Worm (Caenorhabditis elegans) whole organism, mixed stage, embryonic: ENCODE results near the gene F07F6.1.

Experiments used
- M03D4.4 ChIP-seq: sonication (generic microtip); optimal IDR thresholded peaks from 2 replicates; lab custom pipeline; 2017; ENCODE audit warnings: mild to moderate bottlenecking, missing genetic modification characterization, missing compliant biosample characterization
- bed-3 ChIP-seq: fragments of 200-800 bp; sonication (Bioruptor generic); optimal IDR thresholded peaks from 3 replicates; lab custom pipeline; 2018; ENCODE audit warnings: mild to moderate bottlenecking, missing genetic modification characterization, moderate library complexity, missing compliant biosample characterization
- blmp-1 ChIP-seq: fragments of 150-350 bp; optimal IDR thresholded peaks from 2 replicates; lab custom pipeline; 2014; ENCODE audit warnings: missing biosample characterization, missing genetic modification characterization
- ceh-39 ChIP-seq: fragments of 150-350 bp; optimal IDR thresholded peaks from 2 replicates; lab custom pipeline; 2014; ENCODE audit warnings: missing biosample characterization, missing genetic modification characterization
- ceh-43 ChIP-seq: fragments of 200-800 bp; sonication (Bioruptor generic); optimal IDR thresholded peaks from 2 replicates; lab custom pipeline; 2018; ENCODE audit warnings: mild to moderate bottlenecking, missing genetic modification characterization, moderate library complexity, missing compliant biosample characterization
- ceh-83 ChIP-seq: fragments of 200-800 bp; sonication (Bioruptor generic); optimal IDR thresholded peaks from 2 replicates; lab custom pipeline; 2018; ENCODE audit warnings: mild to moderate bottlenecking, missing genetic modification characterization, missing compliant biosample characterization
- ces-1 ChIP-seq: fragments of 150-350 bp; optimal IDR thresholded peaks from 2 replicates; lab custom pipeline; 2014; ENCODE audit warnings: missing biosample characterization, missing genetic modification reagents, missing genetic modification characterization
- cnd-1 ChIP-seq: fragments of 200-800 bp; sonication (Bioruptor generic); optimal IDR thresholded peaks from 2 replicates; lab custom pipeline; 2018; ENCODE audit warnings: mild to moderate bottlenecking, missing genetic modification characterization, missing compliant biosample characterization
- drap-1 ChIP-seq: fragments of 200-800 bp; sonication (Bioruptor generic); optimal IDR thresholded peaks from 3 replicates; lab custom pipeline; 2018; ENCODE audit warnings: mild to moderate bottlenecking, missing genetic modification characterization, missing compliant biosample characterization
- elt-1 ChIP-seq: sonication (generic microtip); optimal IDR thresholded peaks from 2 replicates; lab custom pipeline; 2017; ENCODE audit warnings: missing genetic modification characterization, mild to moderate bottlenecking, missing compliant biosample characterization, antibody characterized with exemption, moderate library complexity, borderline replicate concordance; ENCODE audit not compliant: insufficient read depth
- elt-3 ChIP-seq: fragments of 150-350 bp; optimal IDR thresholded peaks from 2 replicates; lab custom pipeline; 2014; ENCODE audit warnings: missing biosample characterization, missing genetic modification characterization
- flh-1 ChIP-seq: fragments of 200-800 bp; sonication (Bioruptor generic); optimal IDR thresholded peaks from 2 replicates; lab custom pipeline; 2018; ENCODE audit warnings: mild to moderate bottlenecking, missing genetic modification characterization, moderate library complexity, missing compliant biosample characterization
- ham-2 ChIP-seq: fragments of 200-800 bp; sonication (Bioruptor generic); optimal IDR thresholded peaks from 2 replicates; lab custom pipeline; 2018; ENCODE audit warnings: mild to moderate bottlenecking, missing genetic modification characterization, missing compliant biosample characterization
- hlh-1 ChIP-seq: fragments of 150-350 bp; optimal IDR thresholded peaks from 2 replicates; lab custom pipeline; 2014; ENCODE audit warnings: missing biosample characterization, missing genetic modification reagents, missing genetic modification characterization
- lin-13 ChIP-seq: fragments of 150-350 bp; optimal IDR thresholded peaks from 2 replicates; lab custom pipeline; 2014; ENCODE audit warnings: missing biosample characterization, missing genetic modification characterization
- lin-32 ChIP-seq: fragments of 200-800 bp; sonication (Bioruptor generic); optimal IDR thresholded peaks from 2 replicates; lab custom pipeline; 2018; ENCODE audit warnings: mild to moderate bottlenecking, missing genetic modification characterization, missing compliant biosample characterization
- lsy-2 ChIP-seq: fragments of 150-350 bp; optimal IDR thresholded peaks from 2 replicates; lab custom pipeline; 2014; ENCODE audit warnings: missing biosample characterization, missing genetic modification characterization
- mab-5 ChIP-seq: fragments of 150-350 bp; optimal IDR thresholded peaks from 2 replicates; lab custom pipeline; 2014; ENCODE audit warnings: missing biosample characterization, missing genetic modification characterization
- mep-1 ChIP-seq: fragments of 150-350 bp; optimal IDR thresholded peaks from 2 replicates; lab custom pipeline; 2017; ENCODE audit warnings: missing biosample characterization, missing genetic modification reagents, missing genetic modification characterization, inconsistent platforms
- mls-2 ChIP-seq: sonication (generic microtip); optimal IDR thresholded peaks from 2 replicates; lab custom pipeline; 2016; ENCODE audit warnings: mild to moderate bottlenecking, missing genetic modification characterization, moderate library complexity, missing compliant biosample characterization
- nhr-12 ChIP-seq: fragments of 150-350 bp; optimal IDR thresholded peaks from 2 replicates; lab custom pipeline; 2014; ENCODE audit warnings: missing biosample characterization, missing genetic modification characterization
- nhr-2 ChIP-seq: fragments of 150-350 bp; optimal IDR thresholded peaks from 2 replicates; lab custom pipeline; 2014; ENCODE audit warnings: missing biosample characterization, missing genetic modification characterization
- nhr-237 ChIP-seq: fragments of 150-350 bp; optimal IDR thresholded peaks from 2 replicates; lab custom pipeline; 2014; ENCODE audit warnings: missing biosample characterization, missing genetic modification characterization
- nhr-28 ChIP-seq: fragments of 150-350 bp; optimal IDR thresholded peaks from 2 replicates; lab custom pipeline; 2014; ENCODE audit warnings: missing biosample characterization, missing genetic modification characterization
- nhr-76 ChIP-seq: sonication (generic microtip); optimal IDR thresholded peaks from 2 replicates; lab custom pipeline; 2017; ENCODE audit warnings: missing biosample characterization, missing genetic modification characterization
- pha-4 ChIP-seq: fragments of 150-350 bp; optimal IDR thresholded peaks from 2 replicates; lab custom pipeline; 2018; ENCODE audit warnings: missing biosample characterization, missing genetic modification reagents, missing genetic modification characterization
- sem-2 ChIP-seq: fragments of 200-800 bp; sonication (Bioruptor generic); optimal IDR thresholded peaks from 2 replicates; lab custom pipeline; 2018; ENCODE audit warnings: mild to moderate bottlenecking, missing genetic modification characterization, missing compliant biosample characterization
- snpc-4 ChIP-seq: fragments of 150-350 bp; optimal IDR thresholded peaks from 2 replicates; lab custom pipeline; 2014; ENCODE audit warnings: missing biosample characterization, missing genetic modification characterization
- sptf-1 ChIP-seq: sonication (generic microtip); optimal IDR thresholded peaks from 2 replicates; lab custom pipeline; 2017; ENCODE audit warnings: mild to moderate bottlenecking, missing genetic modification characterization, moderate library complexity, missing compliant biosample characterization
- tbx-8 ChIP-seq: fragments of 200-800 bp; sonication (Bioruptor generic); optimal IDR thresholded peaks from 2 replicates; lab custom pipeline; 2018; ENCODE audit warnings: mild to moderate bottlenecking, missing genetic modification characterization, moderate library complexity, missing compliant biosample characterization
- unc-120 ChIP-seq: sonication (generic microtip); optimal IDR thresholded peaks from 2 replicates; lab custom pipeline; 2017; ENCODE audit warnings: missing genetic modification characterization, missing compliant biosample characterization; ENCODE audit not compliant: poor library complexity, severe bottlenecking
- unc-39 ChIP-seq: fragments of 150-350 bp; optimal IDR thresholded peaks from 2 replicates; lab custom pipeline; 2014; ENCODE audit warnings: missing biosample characterization, missing genetic modification characterization
- unc-62 ChIP-seq: fragments of 150-350 bp; optimal IDR thresholded peaks from 2 replicates; lab custom pipeline; 2014; ENCODE audit warnings: missing biosample characterization, missing genetic modification reagents, missing genetic modification characterization
- zip-8 ChIP-seq: fragments of 150-350 bp; optimal IDR thresholded peaks from 2 replicates; lab custom pipeline; 2014; ENCODE audit warnings: missing biosample characterization, missing genetic modification characterization
- ztf-11 ChIP-seq: fragments of 150-350 bp; optimal IDR thresholded peaks from 2 replicates; lab custom pipeline; 2014; ENCODE audit warnings: missing biosample characterization, missing genetic modification characterization

Gene F07F6.1

DNA sequence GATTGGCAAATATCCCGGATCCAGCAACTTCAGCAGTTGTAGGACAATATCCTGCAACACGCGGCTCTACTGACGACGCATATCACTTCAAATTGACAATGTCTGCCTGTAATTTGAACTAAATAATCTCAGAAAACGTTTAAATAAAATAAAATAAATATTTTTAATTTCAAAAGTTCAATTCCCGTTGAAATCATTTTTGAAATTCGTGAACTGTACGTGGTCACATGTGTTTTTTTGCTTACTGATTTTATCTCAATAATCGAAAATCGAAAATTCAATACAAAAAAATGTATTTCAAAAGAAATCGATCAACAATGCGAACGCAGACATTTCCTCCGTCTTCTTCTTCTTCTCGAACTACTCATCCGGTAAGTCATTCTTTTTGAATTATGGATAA, at the start of gene F07F6.1:
TSS of gene F07F6.1 (plus strand) at position 301 of the 400 bp plus-strand sequence.
- TF ChIP-seq zip-8 (tag; lab: Kevin White, UChicago) (no peak), M03D4.4 (tag; lab: Kevin White, UChicago) (no peak), ztf-11 (tag; lab: Kevin White, UChicago) (no peak), mab-5 (tag; lab: Kevin White, UChicago) (no peak)

ce11 chrII:5388786-5389421, 48.8 kb upstream of the F07F6.1 start, which contains the start of gene rsp-4:
Gene rsp-4 (minus strand): TSS chrII:5388836.
- TF ChIP-seq zip-8 (tag; lab: Kevin White, UChicago): no peak
- no peak for TF ChIP-seq bed-3 (GFP tag; lab: Kevin White, UChicago)
- TF ChIP-seq nhr-28 (tag; lab: Kevin White, UChicago): no peak
- no peak for TF ChIP-seq unc-39 (tag; lab: Kevin White, UChicago)
- TF ChIP-seq lin-13 (tag; lab: Kevin White, UChicago): no peak
- TF ChIP-seq flh-1 (GFP tag; lab: Kevin White, UChicago): no peak
- TF ChIP-seq ceh-83 (GFP tag; lab: Kevin White, UChicago): no peak
- TF ChIP-seq drap-1 (GFP tag; lab: Kevin White, UChicago): no peak
- TF ChIP-seq unc-62 (GFP tag; lab: Kevin White, UChicago): no peak
- no peak for TF ChIP-seq ham-2 (GFP tag; lab: Kevin White, UChicago)
- no peak for TF ChIP-seq ces-1 (GFP tag; lab: Kevin White, UChicago)
- TF ChIP-seq unc-120 (tag; lab: Kevin White, UChicago): no peak
- no peak for TF ChIP-seq elt-3
- TF ChIP-seq nhr-12: no peak

- TF ChIP-seq nhr-2 (tag; lab: Kevin White, UChicago) (no peak), ceh-83 (GFP tag; lab: Kevin White, UChicago) (peak; percentile 2), mep-1 (tag; lab: Kevin White, UChicago) (peak; percentile 92), drap-1 (GFP tag; lab: Kevin White, UChicago) (peak; percentile 25), hlh-1 (peak; percentile 25), snpc-4 (tag; lab: Kevin White, UChicago) (no peak), nhr-76 (tag; lab: Kevin White, UChicago) (no peak), unc-62 (GFP tag; lab: Kevin White, UChicago) (peak; percentile 7), ham-2 (GFP tag; lab: Kevin White, UChicago) (no peak), elt-1 (no peak), M03D4.4 (tag; lab: Kevin White, UChicago) (peak; percentile 46), blmp-1 (tag; lab: Kevin White, UChicago) (no peak), bed-3 (GFP tag; lab: Kevin White, UChicago) (no peak), flh-1 (GFP tag; lab: Kevin White, UChicago) (no peak), ceh-39 (tag; lab: Kevin White, UChicago) (no peak), zip-8 (tag; lab: Kevin White, UChicago) (peak; percentile 19), unc-120 (tag; lab: Kevin White, UChicago) (peak; percentile 50), cnd-1 (no peak), nhr-12 (no peak), ceh-43 (no peak), elt-3 (no peak), pha-4 (tag; lab: Kevin White, UChicago) (peak; percentile 82), ztf-11 (tag; lab: Kevin White, UChicago) (no peak), lin-13 (tag; lab: Kevin White, UChicago) (peak; percentile 75), ces-1 (GFP tag; lab: Kevin White, UChicago) (peak; percentile 34), sem-2 (no peak), mab-5 (tag; lab: Kevin White, UChicago) (no peak), nhr-28 (tag; lab: Kevin White, UChicago) (no peak), sptf-1 (peak; percentile 71), lin-32 (no peak), mls-2 (tag; lab: Kevin White, UChicago) (peak; percentile 61), tbx-8 (no peak), lsy-2 (tag; lab: Kevin White, UChicago) (peak; percentile 78), nhr-237 (tag; lab: Kevin White, UChicago) (peak; percentile 74), unc-39 (tag; lab: Kevin White, UChicago) (no peak)
Observed at ce11 chrII:5389831-5390323, 47.8 kb upstream of the F07F6.1 start, which contains the start of gene ndx-6. Gene ndx-6 (minus strand): TSS chrII:5389881.
